Fruit fly (Drosophila melanogaster) whole organism, embryonic: ENCODE results near the gene CCHa2.
A peak's percentile ranks its signal among the peaks of the same experiment; 100 is the strongest.

ENCODE experiments used
- Bteb2 ChIP-seq: fragments of 200-800 bp; sonication (Bioruptor generic); optimal IDR thresholded peaks from 2 replicates; lab custom pipeline; 2016; ENCODE audit warnings: missing biosample characterization, missing genetic modification characterization
- CG10543 ChIP-seq: fragments of 200-800 bp; sonication (Bioruptor generic); optimal IDR thresholded peaks from 3 replicates; lab custom pipeline; 2017; ENCODE audit warnings: missing biosample characterization, mild to moderate bottlenecking, missing genetic modification characterization, moderate library complexity
- CG10565 ChIP-seq: fragments of 200-800 bp; sonication (Bioruptor generic); optimal IDR thresholded peaks from 3 replicates; lab custom pipeline; 2016; ENCODE audit warnings: missing biosample characterization, mild to moderate bottlenecking, missing genetic modification characterization
- CG11504 ChIP-seq: fragments of 200-800 bp; sonication (Bioruptor generic); optimal IDR thresholded peaks from 3 replicates; lab custom pipeline; 2019; ENCODE audit warnings: missing biosample characterization, mild to moderate bottlenecking, missing genetic modification characterization, moderate library complexity
- CG12219 ChIP-seq: fragments of 200-800 bp; sonication (Bioruptor generic); optimal IDR thresholded peaks from 3 replicates; lab custom pipeline; 2018; ENCODE audit warnings: missing biosample characterization, mild to moderate bottlenecking, missing genetic modification characterization
- CG13287 ChIP-seq: fragments of 200-800 bp; sonication (Bioruptor generic); IDR thresholded peaks from 2 replicates; pipeline ENCODE4 v1.3.6; 2022; ENCODE audit warnings: missing biosample characterization, missing genetic modification characterization; ENCODE audit not compliant: partially characterized antibody
- CG13894 ChIP-seq: fragments of 200-800 bp; sonication (Bioruptor generic); optimal IDR thresholded peaks from 3 replicates; lab custom pipeline; 2018; ENCODE audit warnings: missing biosample characterization, mild to moderate bottlenecking, missing genetic modification characterization, moderate library complexity
- CG14710 ChIP-seq: fragments of 200-800 bp; sonication (Bioruptor generic); optimal IDR thresholded peaks from 3 replicates; lab custom pipeline; 2019; ENCODE audit warnings: missing biosample characterization, mild to moderate bottlenecking, missing genetic modification characterization, moderate library complexity
- CG2116 ChIP-seq: fragments of 200-800 bp; sonication (Bioruptor generic); optimal IDR thresholded peaks from 3 replicates; lab custom pipeline; 2018; ENCODE audit warnings: missing biosample characterization, mild to moderate bottlenecking, missing genetic modification characterization
- CG2120 ChIP-seq: fragments of 200-800 bp; sonication (Bioruptor generic); optimal IDR thresholded peaks from 3 replicates; lab custom pipeline; 2016; ENCODE audit warnings: missing biosample characterization, missing genetic modification characterization
- CG2889 ChIP-seq: fragments of 200-800 bp; sonication (Bioruptor generic); IDR thresholded peaks from 3 replicates; pipeline ENCODE4 v1.3.6; 2022; ENCODE audit warnings: missing biosample characterization, missing genetic modification characterization
- CG31441 ChIP-seq: fragments of 200-800 bp; sonication (Bioruptor generic); IDR thresholded peaks from 2 replicates; pipeline ENCODE4 v1.3.6; 2022; ENCODE audit warnings: missing biosample characterization, missing genetic modification characterization
- CG3407 ChIP-seq: fragments of 200-800 bp; sonication (Bioruptor generic); optimal IDR thresholded peaks from 2 replicates; lab custom pipeline; 2018; ENCODE audit warnings: missing biosample characterization, mild to moderate bottlenecking, missing genetic modification characterization
- CG4854 ChIP-seq: fragments of 200-800 bp; sonication (Bioruptor generic); optimal IDR thresholded peaks from 2 replicates; lab custom pipeline; 2016; ENCODE audit warnings: missing biosample characterization, missing genetic modification characterization, inconsistent platforms
- CG6272 ChIP-seq: fragments of 200-800 bp; sonication (Bioruptor generic); IDR thresholded peaks from 2 replicates; pipeline ENCODE4 v1.3.6; 2022; ENCODE audit warnings: missing biosample characterization, missing genetic modification characterization
- CG7271 ChIP-seq: fragments of 200-800 bp; sonication (Bioruptor generic); optimal IDR thresholded peaks from 2 replicates; lab custom pipeline; 2018; ENCODE audit warnings: missing biosample characterization, mild to moderate bottlenecking, missing genetic modification characterization, moderate library complexity
- CG7745 ChIP-seq: fragments of 200-800 bp; sonication (Bioruptor generic); optimal IDR thresholded peaks from 2 replicates; lab custom pipeline; 2018; ENCODE audit warnings: missing biosample characterization, mild to moderate bottlenecking, missing genetic modification characterization, moderate library complexity
- CTCF ChIP-seq: fragments of 200-800 bp; sonication (Bioruptor generic); optimal IDR thresholded peaks from 2 replicates; lab custom pipeline; 2017; ENCODE audit warnings: missing biosample characterization, mild to moderate bottlenecking, missing genetic modification characterization, moderate library complexity
- Dip2 ChIP-seq: fragments of 200-800 bp; sonication (Bioruptor generic); IDR thresholded peaks from 2 replicates; pipeline ENCODE4 v1.3.6; 2022; ENCODE audit warnings: missing biosample characterization, missing genetic modification characterization
- Ets65A ChIP-seq: fragments of 200-800 bp; sonication (Bioruptor generic); peaks from one replicate; lab custom pipeline; 2016; ENCODE audit warnings: missing biosample characterization, missing genetic modification characterization
- Fer1 ChIP-seq: fragments of 200-800 bp; sonication (Bioruptor generic); optimal IDR thresholded peaks from 2 replicates; lab custom pipeline; 2017; ENCODE audit warnings: missing biosample characterization, mild to moderate bottlenecking, missing genetic modification characterization
- Hey ChIP-seq: fragments of 200-800 bp; sonication (Bioruptor generic); optimal IDR thresholded peaks from 3 replicates; lab custom pipeline; 2018; ENCODE audit warnings: missing biosample characterization, mild to moderate bottlenecking, missing genetic modification characterization
- Jarid2 ChIP-seq: fragments of 200-800 bp; sonication (Bioruptor generic); optimal IDR thresholded peaks from 3 replicates; lab custom pipeline; 2017; ENCODE audit warnings: mild to moderate bottlenecking, missing biosample characterization, missing genetic modification reagents, missing genetic modification characterization
- Med ChIP-seq: fragments of 200-800 bp; sonication (Bioruptor generic); peaks from one replicate; lab custom pipeline; 2016; ENCODE audit warnings: missing biosample characterization, missing genetic modification characterization, mild to moderate bottlenecking, inconsistent platforms, moderate library complexity
- Nf-YB ChIP-seq: fragments of 200-800 bp; sonication (Bioruptor generic); optimal IDR thresholded peaks from 3 replicates; lab custom pipeline; 2019; ENCODE audit warnings: missing biosample characterization, mild to moderate bottlenecking, missing genetic modification characterization, moderate library complexity
- Opbp ChIP-seq: fragments of 200-800 bp; sonication (Bioruptor generic); IDR thresholded peaks from 3 replicates; pipeline ENCODE4 v1.3.6; 2022; ENCODE audit warnings: missing biosample characterization, missing genetic modification characterization; ENCODE audit not compliant: partially characterized antibody
- Sry-δ ChIP-seq: fragments of 200-800 bp; sonication (Bioruptor generic); optimal IDR thresholded peaks from 2 replicates; lab custom pipeline; 2016; ENCODE audit warnings: missing biosample characterization, missing genetic modification characterization
- TFAM ChIP-seq: fragments of 200-800 bp; sonication (Bioruptor generic); optimal IDR thresholded peaks from 2 replicates; lab custom pipeline; 2017; ENCODE audit warnings: missing biosample characterization, missing genetic modification characterization, inconsistent platforms
- Vsx1 ChIP-seq: fragments of 200-800 bp; sonication (Bioruptor generic); optimal IDR thresholded peaks from 2 replicates; lab custom pipeline; 2017; ENCODE audit warnings: missing biosample characterization, mild to moderate bottlenecking, missing genetic modification characterization, missing genetic modification reagents
- amos ChIP-seq: fragments of 200-800 bp; sonication (Bioruptor generic); IDR thresholded peaks from 2 replicates; pipeline ENCODE4 v1.3.6; 2022; ENCODE audit warnings: missing biosample characterization, missing genetic modification characterization; ENCODE audit not compliant: partially characterized antibody
- ara ChIP-seq: fragments of 200-800 bp; sonication (Bioruptor generic); IDR thresholded peaks from 2 replicates; pipeline ENCODE4 v1.3.6; 2022; ENCODE audit warnings: missing biosample characterization, missing genetic modification characterization
- bcd ChIP-seq: fragments of 200-800 bp; sonication (Bioruptor generic); optimal IDR thresholded peaks from 2 replicates; lab custom pipeline; 2017; ENCODE audit warnings: missing biosample characterization, mild to moderate bottlenecking, missing genetic modification characterization
- cato ChIP-seq: fragments of 200-800 bp; sonication (Bioruptor generic); optimal IDR thresholded peaks from 2 replicates; lab custom pipeline; 2016; ENCODE audit warnings: missing biosample characterization, missing genetic modification characterization, borderline replicate concordance
- caup ChIP-seq: fragments of 200-800 bp; sonication (Bioruptor generic); optimal IDR thresholded peaks from 3 replicates; lab custom pipeline; 2017; ENCODE audit warnings: missing biosample characterization, mild to moderate bottlenecking, missing genetic modification characterization, moderate library complexity; ENCODE audit not compliant: severe bottlenecking
- cg ChIP-seq: fragments of 200-800 bp; sonication (Bioruptor generic); optimal IDR thresholded peaks from 3 replicates; lab custom pipeline; 2019; ENCODE audit warnings: missing biosample characterization, mild to moderate bottlenecking, missing genetic modification characterization, moderate library complexity
- dpn ChIP-seq, 2 experiments: fragments of 200-800 bp; sonication (Bioruptor generic); optimal IDR thresholded peaks; 3 replicates each; lab custom pipeline; 2016; ENCODE audit warnings: missing biosample characterization in 2 of 2, missing genetic modification characterization in 2 of 2
- fd102C ChIP-seq: fragments of 200-800 bp; sonication (Bioruptor generic); optimal IDR thresholded peaks from 2 replicates; lab custom pipeline; 2018; ENCODE audit warnings: missing biosample characterization, mild to moderate bottlenecking, missing genetic modification characterization, moderate library complexity
- gro ChIP-seq: fragments of 200-800 bp; sonication (Bioruptor generic); optimal IDR thresholded peaks from 2 replicates; lab custom pipeline; 2016; ENCODE audit warnings: missing biosample characterization, missing genetic modification characterization
- psq ChIP-seq: fragments of 200-800 bp; sonication (Bioruptor generic); optimal IDR thresholded peaks from 2 replicates; lab custom pipeline; 2017; ENCODE audit warnings: missing biosample characterization, missing genetic modification characterization
- ro ChIP-seq: fragments of 200-800 bp; sonication (Bioruptor generic); IDR thresholded peaks from 2 replicates; pipeline ENCODE4 v1.3.6; 2022; ENCODE audit warnings: missing biosample characterization, missing genetic modification characterization
- scrt ChIP-seq: fragments of 200-800 bp; sonication (Bioruptor generic); optimal IDR thresholded peaks from 2 replicates; lab custom pipeline; 2018; ENCODE audit warnings: missing biosample characterization, mild to moderate bottlenecking, missing genetic modification characterization, moderate library complexity
- seq ChIP-seq: fragments of 200-800 bp; sonication (Bioruptor generic); IDR thresholded peaks from 2 replicates; pipeline ENCODE4 v1.3.6; 2022; ENCODE audit warnings: missing biosample characterization, missing genetic modification characterization
- sim ChIP-seq: fragments of 200-800 bp; sonication (Bioruptor generic); IDR thresholded peaks from 2 replicates; pipeline ENCODE4 v1.3.6; 2022; ENCODE audit warnings: missing biosample characterization, missing genetic modification characterization
- so ChIP-seq: fragments of 200-800 bp; sonication (Bioruptor generic); IDR thresholded peaks from 3 replicates; pipeline ENCODE4 v1.3.6; 2022; ENCODE audit warnings: missing biosample characterization, missing genetic modification characterization
- sqz ChIP-seq: fragments of 200-800 bp; sonication (Bioruptor generic); optimal IDR thresholded peaks from 3 replicates; lab custom pipeline; 2018; ENCODE audit warnings: missing biosample characterization, mild to moderate bottlenecking, missing genetic modification characterization
- unc-4 ChIP-seq: fragments of 200-800 bp; sonication (Bioruptor generic); IDR thresholded peaks from 2 replicates; pipeline ENCODE4 v1.3.6; 2022; ENCODE audit warnings: missing biosample characterization, missing genetic modification characterization; ENCODE audit not compliant: partially characterized antibody

The CCHa2 gene

dm6 chr3R:13441703-13442102 is 46.7 kb upstream of the CCHa2 start (continued):
- TF ChIP-seq Fer1 (peak; percentile 2), CG31441 (GFP tag; lab: Robert Waterston, UW) (peak; percentile 32; the same call in 1 of the 2 replicates), bcd (GFP tag; lab: Kevin White, UChicago) (no peak), CG6272 (no peak), CG12219 (GFP tag; lab: Kevin White, UChicago) (peak; percentile 20), caup (GFP tag; lab: Kevin White, UChicago) (peak; percentile 11), seq (no peak), Vsx1 (GFP tag; lab: Kevin White, UChicago) (no peak)

dm6 chr3R:13435836-13436235 is 40.8 kb upstream of the CCHa2 start:
- TF ChIP-seq fd102C (GFP tag; lab: Kevin White, UChicago), result no peak
- no peak for TF ChIP-seq CG10543 (GFP tag; lab: Kevin White, UChicago)
- no peak for TF ChIP-seq CG3407 (GFP tag; lab: Kevin White, UChicago)
- TF ChIP-seq cg (GFP tag; lab: Kevin White, UChicago), result peak; percentile 14
- no peak for TF ChIP-seq CG2889 (GFP tag; lab: Robert Waterston, UW)
- no peak for TF ChIP-seq ara (GFP tag; lab: Robert Waterston, UW)
- TF ChIP-seq Med (GFP tag; lab: Kevin White, UChicago), result peak; percentile 14
- peak; percentile 94 for TF ChIP-seq Ets65A (GFP tag; lab: Kevin White, UChicago)
- TF ChIP-seq Nf-YB, result no peak
- no peak for TF ChIP-seq TFAM (GFP tag; lab: Kevin White, UChicago)
- no peak for TF ChIP-seq psq (GFP tag; lab: Kevin White, UChicago)

- TF ChIP-seq CTCF (GFP tag; lab: Kevin White, UChicago) (peak; percentile 77), dpn (GFP tag; optimal IDR thresholded peaks at IDR 0.05; lab: Kevin White, UChicago) (peak in 1 of 2 experiments; percentile 8), amos (GFP tag; lab: Robert Waterston, UW) (peak; percentile 20; the same call in 1 of the 2 replicates), CG4854 (GFP tag; lab: Kevin White, UChicago) (no peak), unc-4 (0 out of 2 replicates have a peak, but pooled peaks have one; percentile 12), Jarid2 (GFP tag; lab: Kevin White, UChicago) (peak; percentile 50), CG13894 (tag; lab: Kevin White, UChicago) (no peak), Bteb2 (GFP tag; lab: Kevin White, UChicago) (no peak), sqz (peak; percentile 38), gro (GFP tag; lab: Kevin White, UChicago) (peak; percentile 9), CG7745 (tag; lab: Kevin White, UChicago) (peak; percentile 94), Dip2 (GFP tag; lab: Robert Waterston, UW) (no peak), CG2116 (GFP tag; lab: Kevin White, UChicago) (peak; percentile 16), scrt (GFP tag; lab: Kevin White, UChicago) (peak; percentile 11), Opbp (GFP tag; lab: Robert Waterston, UW) (peak; percentile 55; the same call in 1 of the 3 replicates), ro (GFP tag; lab: Robert Waterston, UW) (no peak), CG10565 (GFP tag; lab: Kevin White, UChicago) (no peak), CG7271 (tag; lab: Kevin White, UChicago) (no peak), CG14710 (tag; lab: Kevin White, UChicago) (peak; percentile 58), CG2120 (no peak), Sry-δ (GFP tag; lab: Kevin White, UChicago) (peak; percentile 35), sim (GFP tag; lab: Robert Waterston, UW) (no peak), Hey (tag; lab: Kevin White, UChicago) (no peak), cato (GFP tag; lab: Kevin White, UChicago) (no peak), so (GFP tag; lab: Robert Waterston, UW) (0 out of 3 replicates have a peak, but pooled peaks have one; percentile 21), CG11504 (peak; percentile 42), CG13287 (GFP tag; lab: Robert Waterston, UW) (peak; percentile 44)
These were observed 39.5 kb upstream of the CCHa2 start, which contains the start of gene yrt for dm6 chr3R:13434325-13435168. Gene yrt, minus strand, starts transcription at chr3R:13434984.
